Worm (Caenorhabditis elegans) whole organism, young adult: ENCODE measurements around the gene srh-303.

Experiments
- B0261.1 ChIP-seq: sonication (generic microtip); optimal IDR thresholded peaks from 2 replicates; lab custom pipeline; 2016; ENCODE audit warnings: mild to moderate bottlenecking, missing genetic modification characterization, moderate library complexity, missing compliant biosample characterization
- D2030.7 ChIP-seq: fragments of 200-800 bp; sonication (Bioruptor generic); IDR thresholded peaks from 2 replicates; pipeline ENCODE4 v1.3.6; 2022; ENCODE audit warnings: missing genetic modification reagents, missing genetic modification characterization, missing compliant biosample characterization
- Y53G8AR.9 ChIP-seq: fragments of 200-800 bp; sonication (Bioruptor generic); conservative IDR thresholded peaks from 2 replicates; pipeline ENCODE4 v1.3.6; 2022; ENCODE audit warnings: missing genetic modification reagents, missing genetic modification characterization, missing compliant biosample characterization
- aptf-3 ChIP-seq: fragments of 200-800 bp; sonication (Bioruptor generic); IDR thresholded peaks from 2 replicates; pipeline ENCODE4 v1.3.6; 2022; ENCODE audit warnings: missing genetic modification characterization, missing compliant biosample characterization
- cebp-1 ChIP-seq, 2 experiments: fragments of 200-800 bp in 1 of 2; sonication (Bioruptor generic) in 1 of 2; sonication (generic microtip) in 1 of 2; IDR thresholded peaks in 1 of 2; optimal IDR thresholded peaks in 1 of 2; 2 replicates each; pipeline versions ENCODE4 v1.3.6 to Lab custom; 2017 to 2022; ENCODE audit warnings: missing compliant biosample characterization in 2 of 2, missing genetic modification characterization in 2 of 2, mild to moderate bottlenecking in 1 of 2, missing genetic modification reagents in 1 of 2, moderate library complexity in 1 of 2
- rcor-1 ChIP-seq: fragments of 200-800 bp; sonication (Bioruptor generic); IDR thresholded peaks from 2 replicates; pipeline ENCODE4 v1.3.6; 2022; ENCODE audit warnings: missing genetic modification reagents, missing genetic modification characterization, missing compliant biosample characterization
- tbp1 ChIP-seq: fragments of 200-800 bp; sonication (Bioruptor generic); optimal IDR thresholded peaks from 2 replicates; lab custom pipeline; 2018; ENCODE audit warnings: mild to moderate bottlenecking, missing genetic modification characterization, missing compliant biosample characterization
- zfh-2 ChIP-seq: fragments of 200-800 bp; sonication (Bioruptor generic); conservative IDR thresholded peaks from 2 replicates; pipeline ENCODE4 v1.3.6; 2022; ENCODE audit warnings: missing genetic modification reagents, missing genetic modification characterization, missing compliant biosample characterization

- TF ChIP-seq D2030.7 (GFP tag; lab: Robert Waterston, UW) (no peak), rcor-1 (GFP tag; lab: Robert Waterston, UW) (no peak), Y53G8AR.9 (GFP tag; lab: Robert Waterston, UW) (no peak), cebp-1 (GFP tag; IDR thresholded peaks at IDR 0.05; lab: Robert Waterston, UW) (no peak), cebp-1 (tag; optimal IDR thresholded peaks at IDR 0.05; lab: Kevin White, UChicago) (no peak), aptf-3 (GFP tag; lab: Robert Waterston, UW) (no peak), zfh-2 (GFP tag; lab: Robert Waterston, UW) (no peak), B0261.1 (no peak), tbp1 (GFP tag; lab: Kevin White, UChicago) (no peak)
Measured at ce11 chrV:17793986-17794385, 37.5 kb upstream of the srh-303 start, which contains the start of gene srh-289.
